Worm (Caenorhabditis elegans) whole organism, L2 larva: ENCODE measurements around the gene slc-25A18.2.

Source experiments
- C34F6.9 ChIP-seq: fragments of 150-350 bp; optimal IDR thresholded peaks from 2 replicates; lab custom pipeline; 2014; ENCODE audit warnings: missing biosample characterization, missing genetic modification characterization
- R02D3.7 ChIP-seq: fragments of 150-350 bp; optimal IDR thresholded peaks from 2 replicates; lab custom pipeline; 2014; ENCODE audit warnings: missing biosample characterization, missing genetic modification characterization
- ZK546.5 ChIP-seq: sonication (generic microtip); optimal IDR thresholded peaks from 2 replicates; lab custom pipeline; 2017; ENCODE audit warnings: missing biosample characterization, missing genetic modification characterization
- ama-1 ChIP-seq: fragments of 150-350 bp; optimal IDR thresholded peaks from 2 replicates; lab custom pipeline; 2018; ENCODE audit warnings: inconsistent platforms
- ceh-16 ChIP-seq: fragments of 150-350 bp; optimal IDR thresholded peaks from 2 replicates; lab custom pipeline; 2014; ENCODE audit warnings: missing biosample characterization, missing genetic modification characterization
- ceh-82 ChIP-seq: fragments of 150-350 bp; optimal IDR thresholded peaks from 2 replicates; lab custom pipeline; 2014; ENCODE audit warnings: missing biosample characterization, missing genetic modification characterization
- crh-2 ChIP-seq: sonication (generic microtip); optimal IDR thresholded peaks from 2 replicates; lab custom pipeline; 2017; ENCODE audit warnings: missing biosample characterization, missing genetic modification characterization
- dmd-4 ChIP-seq: sonication (generic microtip); optimal IDR thresholded peaks from 2 replicates; lab custom pipeline; 2017; ENCODE audit warnings: missing biosample characterization, missing genetic modification characterization
- egl-27 ChIP-seq: sonication (generic microtip); optimal IDR thresholded peaks from 3 replicates; lab custom pipeline; 2017; ENCODE audit warnings: missing biosample characterization, missing genetic modification reagents, missing genetic modification characterization
- elt-1 ChIP-seq: fragments of 150-350 bp; optimal IDR thresholded peaks from 2 replicates; lab custom pipeline; 2014; ENCODE audit warnings: missing biosample characterization, missing genetic modification characterization
- fos-1 ChIP-seq: fragments of 150-350 bp; optimal IDR thresholded peaks from 2 replicates; lab custom pipeline; 2014; ENCODE audit warnings: missing biosample characterization, missing genetic modification characterization
- gmeb-1 ChIP-seq: fragments of 150-350 bp; optimal IDR thresholded peaks from 2 replicates; lab custom pipeline; 2014; ENCODE audit warnings: missing biosample characterization, missing genetic modification characterization
- lin-13 ChIP-seq: fragments of 150-350 bp; optimal IDR thresholded peaks from 2 replicates; lab custom pipeline; 2014; ENCODE audit warnings: missing biosample characterization, missing genetic modification reagents, missing genetic modification characterization
- lin-39 ChIP-seq: fragments of 150-350 bp; optimal IDR thresholded peaks from 2 replicates; lab custom pipeline; 2014; ENCODE audit warnings: missing biosample characterization, missing genetic modification reagents, missing genetic modification characterization
- mbf-1 ChIP-seq: sonication (generic microtip); optimal IDR thresholded peaks from 2 replicates; lab custom pipeline; 2017; ENCODE audit warnings: missing biosample characterization, missing genetic modification characterization
- mdl-1 ChIP-seq, 2 experiments: fragments of 150-350 bp in 1 of 2; sonication (generic microtip) in 1 of 2; optimal IDR thresholded peaks; 2 replicates each; lab custom pipeline; 2017; ENCODE audit warnings: missing biosample characterization in 2 of 2, missing genetic modification characterization in 2 of 2
- nhr-10 ChIP-seq: sonication (generic microtip); optimal IDR thresholded peaks from 2 replicates; lab custom pipeline; 2017; ENCODE audit warnings: missing biosample characterization, missing genetic modification characterization
- nhr-129 ChIP-seq: fragments of 150-350 bp; optimal IDR thresholded peaks from 2 replicates; lab custom pipeline; 2014; ENCODE audit warnings: missing biosample characterization, missing genetic modification characterization
- nhr-21 ChIP-seq: fragments of 150-350 bp; optimal IDR thresholded peaks from 2 replicates; lab custom pipeline; 2014; ENCODE audit warnings: missing biosample characterization, missing genetic modification characterization
- nhr-23 ChIP-seq: fragments of 150-350 bp; optimal IDR thresholded peaks from 2 replicates; lab custom pipeline; 2014; ENCODE audit warnings: missing biosample characterization, missing genetic modification reagents, missing genetic modification characterization
- nhr-237 ChIP-seq: fragments of 150-350 bp; optimal IDR thresholded peaks from 2 replicates; lab custom pipeline; 2014; ENCODE audit warnings: missing biosample characterization, missing genetic modification characterization
- nhr-6 ChIP-seq: fragments of 150-350 bp; optimal IDR thresholded peaks from 2 replicates; lab custom pipeline; 2014; ENCODE audit warnings: missing biosample characterization, missing genetic modification characterization
- nhr-77 ChIP-seq: fragments of 150-350 bp; optimal IDR thresholded peaks from 2 replicates; lab custom pipeline; 2014; ENCODE audit warnings: missing biosample characterization, missing genetic modification characterization
- sem-4 ChIP-seq: fragments of 150-350 bp; optimal IDR thresholded peaks from 2 replicates; lab custom pipeline; 2014; ENCODE audit warnings: missing biosample characterization, missing genetic modification reagents, missing genetic modification characterization
- skn-1 ChIP-seq: sonication (generic microtip); optimal IDR thresholded peaks from 2 replicates; lab custom pipeline; 2017; ENCODE audit warnings: missing biosample characterization, missing genetic modification characterization
- sma-9 ChIP-seq, 2 experiments: fragments of 150-350 bp in 1 of 2; sonication (generic microtip) in 1 of 2; optimal IDR thresholded peaks; 2 replicates each; lab custom pipeline; 2014 to 2016; ENCODE audit warnings: missing genetic modification characterization in 2 of 2, mild to moderate bottlenecking in 1 of 2, missing biosample characterization in 1 of 2, missing compliant biosample characterization in 1 of 2, missing genetic modification reagents in 1 of 2, moderate library complexity in 1 of 2
- unc-39 ChIP-seq: fragments of 150-350 bp; optimal IDR thresholded peaks from 2 replicates; lab custom pipeline; 2014; ENCODE audit warnings: missing biosample characterization, missing genetic modification characterization
- unc-55 ChIP-seq: fragments of 150-350 bp; sonication (generic microtip); optimal IDR thresholded peaks from 3 replicates; lab custom pipeline; 2014; ENCODE audit warnings: missing biosample characterization, missing genetic modification reagents, missing genetic modification characterization
- zag-1 ChIP-seq: fragments of 150-350 bp; optimal IDR thresholded peaks from 2 replicates; lab custom pipeline; 2014; ENCODE audit warnings: missing biosample characterization, missing genetic modification characterization
- ztf-1 ChIP-seq: fragments of 200-800 bp; sonication (Bioruptor generic); conservative IDR thresholded peaks from 2 replicates; pipeline ENCODE4 v1.3.6; 2022; ENCODE audit warnings: missing genetic modification characterization, missing compliant biosample characterization
- ztf-4 ChIP-seq: fragments of 150-350 bp; optimal IDR thresholded peaks from 2 replicates; lab custom pipeline; 2014; ENCODE audit warnings: missing biosample characterization, missing genetic modification characterization

The slc-25A18.2 gene

ce11 chrIV:7445236-7445635, 29.6 kb upstream of the slc-25A18.2 start, which contains the start of gene valv-1:
Gene valv-1 (minus strand): TSS chrIV:7445336.
- peak; percentile 28 for TF ChIP-seq fos-1 (tag; lab: Kevin White, UChicago)
- TF ChIP-seq lin-39 (tag; lab: Kevin White, UChicago), result no peak
- TF ChIP-seq crh-2 (tag; lab: Kevin White, UChicago), result no peak
- no peak for TF ChIP-seq nhr-21 (tag; lab: Kevin White, UChicago)

DNA sequence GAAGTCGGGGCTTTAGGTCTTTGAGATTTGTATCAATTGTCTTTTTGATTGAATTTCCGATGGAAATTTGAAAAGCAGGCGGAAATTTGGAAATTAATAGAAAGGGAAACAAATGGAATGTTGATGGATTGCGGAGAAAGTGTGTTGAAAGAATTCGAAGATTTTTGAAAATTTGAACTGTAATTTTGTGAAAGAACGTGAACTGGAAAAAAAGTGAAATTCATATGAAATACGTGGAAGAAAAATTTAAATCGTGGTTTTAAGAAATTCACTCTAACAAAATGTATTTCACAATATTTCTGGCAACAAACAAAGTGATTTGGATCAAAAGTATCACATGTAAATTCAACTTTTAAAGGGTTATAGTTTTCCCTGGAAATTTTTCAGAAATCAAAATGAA, 28.8 kb upstream of the slc-25A18.2 start, which contains the start of gene B0496.1:
TSS of gene B0496.1 (plus strand) at position 301 of the 400 bp plus-strand sequence.
- TF ChIP-seq nhr-6, result no peak
- TF ChIP-seq unc-39 (tag; lab: Kevin White, UChicago), result no peak
- no peak for TF ChIP-seq nhr-237
- no peak for TF ChIP-seq nhr-77 (tag; lab: Kevin White, UChicago)
- TF ChIP-seq ztf-1, result no peak

DNA sequence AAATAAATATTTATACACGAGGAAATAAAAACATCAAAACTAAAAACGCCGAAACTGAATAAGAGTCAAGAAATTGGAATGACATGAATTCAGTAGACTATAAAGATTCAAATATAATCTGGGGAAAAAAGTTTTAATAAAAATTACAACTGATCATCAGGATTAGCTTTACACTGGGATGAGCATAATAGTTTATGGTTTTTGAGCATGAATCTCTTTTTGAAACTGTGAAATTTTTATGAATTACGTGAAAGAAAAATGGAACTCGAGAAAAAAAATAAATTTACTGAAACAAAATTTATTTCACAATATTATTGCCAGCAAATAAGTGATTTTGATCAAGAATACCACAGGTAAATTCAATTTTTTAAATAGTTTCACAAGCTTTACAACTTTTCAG, 27.3 kb upstream of the slc-25A18.2 start, which contains the start of gene B0496.2:
TSS of gene B0496.2 (plus strand) at position 301 of the 400 bp plus-strand sequence.
- TF ChIP-seq ama-1 (lab: Kevin White, UChicago) (no peak), mdl-1 (tag; optimal IDR thresholded peaks at IDR 0.05; lab: Kevin White, UChicago) (no peak), gmeb-1 (tag; lab: Kevin White, UChicago) (no peak), lin-39 (tag; lab: Kevin White, UChicago) (no peak), R02D3.7 (no peak), unc-55 (GFP tag; lab: Kevin White, UChicago) (no peak), dmd-4 (tag; lab: Kevin White, UChicago) (no peak), skn-1 (no peak), lin-13 (GFP tag; lab: Kevin White, UChicago) (no peak), unc-39 (tag; lab: Kevin White, UChicago) (no peak)
- TF ChIP-seq, all 48 proteins: peak for 0

ce11 chrIV:7451345-7451744, 23.5 kb upstream of the slc-25A18.2 start, which contains the start of gene tes-1:
Gene tes-1 (minus strand): TSS chrIV:7451445.
- TF ChIP-seq nhr-129 (tag; lab: Kevin White, UChicago) (no peak), lin-13 (GFP tag; lab: Kevin White, UChicago) (no peak), R02D3.7 (no peak)

DNA sequence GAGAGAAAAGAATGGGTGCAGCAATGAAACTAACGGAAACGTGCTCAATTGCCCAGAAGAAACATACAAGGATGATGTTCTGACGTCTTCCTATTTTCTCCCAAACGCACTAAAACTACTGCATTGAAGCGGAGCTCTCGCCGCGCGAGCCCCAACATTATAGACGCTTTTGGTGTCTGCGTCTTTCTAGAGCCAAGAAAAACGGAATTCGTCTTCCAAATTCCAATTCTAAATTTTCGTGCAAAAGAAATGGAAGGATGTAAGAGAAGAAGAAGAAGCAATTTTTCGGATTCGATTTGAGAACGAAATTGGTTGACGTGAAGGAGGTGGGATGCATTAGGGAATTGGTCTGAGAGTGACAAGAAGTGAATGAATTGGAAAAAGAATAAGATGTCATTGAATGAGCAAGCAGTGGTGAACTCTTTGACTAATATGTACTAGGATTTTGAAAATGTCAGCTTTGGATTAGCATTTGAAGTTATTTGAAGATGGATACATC, 21.1 kb upstream of the slc-25A18.2 start:
- TF ChIP-seq ZK546.5 (tag; lab: Kevin White, UChicago) (no peak), unc-55 (GFP tag; lab: Kevin White, UChicago) (peak; percentile 69), ztf-4 (tag; lab: Kevin White, UChicago) (no peak), nhr-129 (tag; lab: Kevin White, UChicago) (peak; percentile 15), egl-27 (tag; lab: Kevin White, UChicago) (no peak), sem-4 (tag; lab: Kevin White, UChicago) (peak; percentile 12), sma-9 (GFP tag; optimal IDR thresholded peaks at IDR 0.05; lab: Kevin White, UChicago) (peak; percentile 6), sma-9 (tag; optimal IDR thresholded peaks at IDR 0.05; lab: Kevin White, UChicago) (no peak)
- TF ChIP-seq, all 48 proteins: peak for 4

DNA sequence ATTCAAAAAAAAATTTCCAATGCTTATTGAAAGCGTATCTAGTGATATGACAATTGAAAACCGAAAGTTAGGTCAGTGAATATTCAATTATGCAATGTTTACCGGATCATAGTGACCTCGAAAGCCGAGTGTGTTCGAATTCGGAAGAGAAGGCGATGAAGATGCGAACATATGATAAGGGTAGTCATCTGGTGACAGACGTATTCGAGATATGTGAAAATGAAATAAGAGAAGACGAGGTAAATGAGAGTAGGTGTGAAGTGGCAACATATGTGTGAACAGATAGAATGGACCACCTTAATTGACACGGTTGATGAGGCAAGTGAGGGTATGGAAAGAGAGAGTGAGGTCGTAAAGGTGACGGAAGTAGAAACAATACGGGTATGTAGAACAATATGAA, 20.0 kb upstream of the slc-25A18.2 start:
- TF ChIP-seq ztf-4 (tag; lab: Kevin White, UChicago), result no peak
- no peak for TF ChIP-seq skn-1
- no peak for TF ChIP-seq zag-1
- TF ChIP-seq C34F6.9 (tag; lab: Kevin White, UChicago), result no peak
- TF ChIP-seq nhr-10 (tag; lab: Kevin White, UChicago), result no peak
- no peak for TF ChIP-seq ZK546.5 (tag; lab: Kevin White, UChicago)
- no peak for TF ChIP-seq fos-1 (tag; lab: Kevin White, UChicago)
- no peak for TF ChIP-seq R02D3.7
- TF ChIP-seq sma-9 (GFP tag; optimal IDR thresholded peaks at IDR 0.05; lab: Kevin White, UChicago), result no peak
- no peak for TF ChIP-seq sma-9 (tag; optimal IDR thresholded peaks at IDR 0.05; lab: Kevin White, UChicago)
- TF ChIP-seq ztf-1, result no peak
- no peak for TF ChIP-seq nhr-23 (tag; lab: Kevin White, UChicago)
- TF ChIP-seq mbf-1, result no peak
- TF ChIP-seq ama-1 (lab: Kevin White, UChicago), result no peak
- no peak for TF ChIP-seq elt-1 (tag; lab: Kevin White, UChicago)
- TF ChIP-seq ceh-16 (tag; lab: Kevin White, UChicago), result no peak
- no peak for TF ChIP-seq unc-39 (tag; lab: Kevin White, UChicago)
- no peak for TF ChIP-seq ceh-82 (tag; lab: Kevin White, UChicago)
